Fruit fly (Drosophila melanogaster) S2 (cell line): ENCODE results near the gene CG12493.

Source experiments
- CG8478 ChIP-seq: fragments of >200 bp; optimal IDR thresholded peaks from 2 replicates; lab custom pipeline; 2018
- CTCF ChIP-seq, 2 experiments: fragments of >200 bp; optimal IDR thresholded peaks; 2 replicates each; lab custom pipeline; 2018

- no peak for TF ChIP-seq CG8478 (lab: Kevin White, UChicago)
- no peak for TF ChIP-seq CTCF (optimal IDR thresholded peaks at IDR 0.05; lab: Kevin White, UChicago)
These were observed 45.7 kb downstream of the CG12493 start for dm6 chr3L:4707831-4708230.
